Worm (Caenorhabditis elegans): ENCODE results near the gene T26C5.3.

Gene T26C5.3

DNA sequence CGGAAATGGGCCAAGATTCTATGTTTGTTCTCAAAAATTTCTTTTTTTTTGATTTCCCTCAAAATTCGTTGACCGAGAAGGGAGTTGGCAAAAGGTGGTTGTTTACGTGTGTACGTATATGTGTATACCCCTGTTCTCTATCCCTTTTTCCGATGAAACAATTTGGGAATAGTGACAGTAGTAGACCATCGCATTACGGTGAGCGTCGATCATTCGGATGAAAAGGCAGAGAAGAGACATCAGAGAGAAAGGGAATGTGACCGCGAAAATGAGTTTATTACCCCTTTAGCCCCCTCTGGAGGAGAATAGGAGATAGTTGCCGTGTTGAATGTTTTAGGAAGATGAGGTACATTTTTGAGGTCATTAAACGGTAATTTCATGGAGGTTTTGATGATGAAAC, 23.6 kb downstream of the T26C5.3 start:
- TF ChIP-seq tbx-7 (tag; optimal IDR thresholded peaks at IDR 0.05) = no peak
- TF ChIP-seq T23F11.4 (GFP tag; optimal IDR thresholded peaks at IDR 0.05) = no peak
- peak; percentile 5 for TF ChIP-seq nfya-1 (tag; optimal IDR thresholded peaks at IDR 0.05)
- TF ChIP-seq pqm-1 (tag; optimal IDR thresholded peaks at IDR 0.05) = no peak
- peak; percentile 19 for TF ChIP-seq unc-55 (GFP tag; optimal IDR thresholded peaks at IDR 0.05)
- TF ChIP-seq fkh-6 (tag; optimal IDR thresholded peaks at IDR 0.05) = no peak
- TF ChIP-seq ama-1 (optimal IDR thresholded peaks at IDR 0.05) = peak; percentile 65
- TF ChIP-seq ceh-19 (GFP tag; optimal IDR thresholded peaks at IDR 0.05) = no peak
- TF ChIP-seq mec-3 (tag; optimal IDR thresholded peaks at IDR 0.05; ENCODE audit: borderline replicate concordance) = no peak
- TF ChIP-seq tbx-2 (tag; optimal IDR thresholded peaks at IDR 0.05) = no peak

DNA sequence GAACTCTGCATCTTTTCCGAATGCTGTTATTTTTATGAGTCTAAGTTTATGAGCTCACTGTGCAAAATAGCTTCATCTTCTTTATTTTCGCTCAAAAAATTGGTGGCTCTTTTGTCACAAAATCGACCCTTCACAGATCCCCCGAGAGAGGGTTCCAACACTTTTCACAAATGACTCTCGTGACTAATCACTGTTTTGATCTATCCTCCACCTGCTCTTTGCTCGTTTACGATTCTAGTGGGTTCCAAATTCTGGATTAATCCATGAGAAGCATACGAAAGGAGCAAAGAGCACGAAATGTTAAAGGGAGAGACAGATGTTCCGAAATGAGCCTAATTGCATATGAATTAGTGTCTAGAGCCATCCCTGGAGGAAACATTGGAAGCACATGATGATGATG, 25.0 kb downstream of the T26C5.3 start:
- TF ChIP-seq madf-2 (tag; optimal IDR thresholded peaks at IDR 0.05) (no peak), unc-42 (tag; optimal IDR thresholded peaks at IDR 0.05) (peak; percentile 5), unc-3 (GFP tag; conservative IDR thresholded peaks at IDR 0.05) (no peak), unc-3 (tag; optimal IDR thresholded peaks at IDR 0.05) (peak; percentile 16)

DNA sequence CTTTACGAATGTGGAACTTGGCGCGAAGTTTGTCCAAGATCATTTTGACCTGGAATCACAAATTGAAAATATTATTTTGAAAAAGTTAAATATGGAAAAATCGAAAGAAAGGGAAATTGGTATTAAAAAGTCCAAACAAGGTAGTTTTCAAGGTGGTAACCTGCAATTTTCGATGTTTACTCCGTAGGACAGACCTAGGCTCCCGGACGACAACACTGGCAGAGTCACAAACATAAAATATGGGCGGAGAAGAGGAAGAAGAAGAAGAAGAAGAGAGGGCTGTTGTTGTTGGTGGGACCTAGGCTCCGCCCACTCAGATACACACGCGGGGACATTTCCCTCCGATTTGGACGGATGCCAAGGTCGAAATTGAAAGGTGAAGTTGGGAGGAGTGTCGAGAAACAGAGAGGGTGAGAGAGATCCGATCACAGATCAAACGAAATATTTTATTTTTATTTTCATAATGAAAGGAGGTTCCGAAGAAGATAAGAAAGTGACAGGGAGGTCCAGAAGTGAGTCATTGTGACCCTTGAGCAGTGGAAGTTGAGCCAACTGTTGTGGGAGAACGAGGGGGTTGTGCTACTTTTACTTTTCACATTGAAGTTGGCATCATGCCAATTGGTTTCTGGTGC, 25.7 kb downstream of the T26C5.3 start, which contains the start of gene aqp-2:
TSS of gene aqp-2 (minus strand) at position 51 of the 632 bp plus-strand sequence.
- no peak for TF ChIP-seq tbx-2 (tag; optimal IDR thresholded peaks at IDR 0.05)
- TF ChIP-seq fkh-10 (GFP tag; optimal IDR thresholded peaks at IDR 0.05) = no peak
- TF ChIP-seq ceh-18 (tag; optimal IDR thresholded peaks at IDR 0.05) = peak; percentile 54
- TF ChIP-seq ceh-48 (tag; optimal IDR thresholded peaks at IDR 0.05) = no peak
- no peak for TF ChIP-seq pha-2 (tag; optimal IDR thresholded peaks at IDR 0.05)
- no peak for TF ChIP-seq ceh-45 (GFP tag; IDR thresholded peaks at IDR 0.05)
- TF ChIP-seq T23F11.4 (GFP tag; optimal IDR thresholded peaks at IDR 0.05) = no peak
- no peak for TF ChIP-seq zip-5 (tag; optimal IDR thresholded peaks at IDR 0.05)
- no peak for TF ChIP-seq K02D7.2 (tag; optimal IDR thresholded peaks at IDR 0.05)
- peak; percentile 21 for TF ChIP-seq syd-9 (tag; optimal IDR thresholded peaks at IDR 0.05)
- no peak for TF ChIP-seq ceh-22 (tag; optimal IDR thresholded peaks at IDR 0.05)
- TF ChIP-seq rnt-1 (tag; optimal IDR thresholded peaks at IDR 0.05) = peak; percentile 53
- TF ChIP-seq ets-4 (tag; optimal IDR thresholded peaks at IDR 0.05) = no peak
- TF ChIP-seq ceh-31 (tag; optimal IDR thresholded peaks at IDR 0.05) = no peak
- TF ChIP-seq Y22D7AL.16 (tag; optimal IDR thresholded peaks at IDR 0.05) = no peak
- TF ChIP-seq ceh-30 (tag; optimal IDR thresholded peaks at IDR 0.05) = no peak
- no peak for TF ChIP-seq dmd-4 (tag; optimal IDR thresholded peaks at IDR 0.05; ENCODE audit: borderline replicate concordance)
- TF ChIP-seq ama-1 (optimal IDR thresholded peaks at IDR 0.05) = peak; percentile 67
- peak; percentile 77 for TF ChIP-seq unc-55 (GFP tag; optimal IDR thresholded peaks at IDR 0.05)
- TF ChIP-seq nhr-11 (tag; optimal IDR thresholded peaks at IDR 0.05) = no peak
- TF ChIP-seq hlh-13 (GFP tag; optimal IDR thresholded peaks at IDR 0.05) = no peak
- TF ChIP-seq fax-1 (tag; optimal IDR thresholded peaks at IDR 0.05) = no peak
- TF ChIP-seq elt-2 (tag; optimal IDR thresholded peaks at IDR 0.05) = no peak
- no peak for TF ChIP-seq unc-3 (GFP tag; conservative IDR thresholded peaks at IDR 0.05)
- no peak for TF ChIP-seq unc-3 (tag; optimal IDR thresholded peaks at IDR 0.05)
- TF ChIP-seq sox-4 (tag; optimal IDR thresholded peaks at IDR 0.05) = no peak
- peak; percentile 42 for TF ChIP-seq sdc-2 (tag; optimal IDR thresholded peaks at IDR 0.05)

DNA sequence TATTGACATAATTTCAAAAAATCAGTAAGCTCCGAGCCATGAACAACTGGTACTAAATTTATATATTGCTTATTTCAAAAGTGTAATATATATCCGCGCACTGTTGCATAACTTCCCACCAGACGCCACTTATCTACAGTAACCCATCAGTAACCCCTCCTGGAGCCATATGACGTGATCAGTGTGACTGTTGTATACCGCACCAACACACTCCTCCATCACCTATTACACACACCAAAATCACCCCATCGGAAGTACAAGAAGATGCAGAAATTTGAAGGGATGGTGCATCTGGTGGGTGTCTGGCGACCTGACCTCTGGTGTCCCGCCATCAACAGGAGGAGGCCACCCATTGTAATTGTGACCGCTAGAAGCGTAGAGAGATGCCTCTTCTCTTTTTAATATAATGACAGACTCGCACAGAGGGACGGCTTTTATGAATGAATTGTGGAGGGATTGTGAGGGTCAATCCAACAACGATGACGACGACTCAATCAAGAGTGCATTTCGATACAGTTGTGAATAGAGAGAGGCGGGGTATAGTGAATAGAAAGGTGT, 26.5 kb downstream of the T26C5.3 start:
- TF ChIP-seq pha-2 (tag; optimal IDR thresholded peaks at IDR 0.05) (no peak), sox-2 (GFP tag; IDR thresholded peaks at IDR 0.05) (peak; percentile 49), nhr-11 (tag; optimal IDR thresholded peaks at IDR 0.05) (no peak), ceh-6 (GFP tag; optimal IDR thresholded peaks at IDR 0.05) (no peak), ceh-31 (tag; optimal IDR thresholded peaks at IDR 0.05) (peak; percentile 40), mec-3 (tag; optimal IDR thresholded peaks at IDR 0.05; ENCODE audit: borderline replicate concordance) (no peak), unc-55 (GFP tag; optimal IDR thresholded peaks at IDR 0.05) (peak; percentile 46), pat-9 (tag; optimal IDR thresholded peaks at IDR 0.05) (no peak), ceh-9 (tag; optimal IDR thresholded peaks at IDR 0.05) (no peak), fkh-6 (tag; optimal IDR thresholded peaks at IDR 0.05) (no peak), tbx-2 (tag; optimal IDR thresholded peaks at IDR 0.05) (peak; percentile 18), ceh-2 (tag; optimal IDR thresholded peaks at IDR 0.05) (peak; percentile 12), ref-2 (tag; optimal IDR thresholded peaks at IDR 0.05) (peak; percentile 75), nfya-1 (tag; optimal IDR thresholded peaks at IDR 0.05) (peak; percentile 25), lim-6 (tag; optimal IDR thresholded peaks at IDR 0.05) (no peak), hlh-8 (tag; optimal IDR thresholded peaks at IDR 0.05) (peak; percentile 11), madf-2 (tag; optimal IDR thresholded peaks at IDR 0.05) (no peak), nhr-232 (tag; optimal IDR thresholded peaks at IDR 0.05) (no peak), unc-86 (tag; optimal IDR thresholded peaks at IDR 0.05) (no peak)

Data from whole organism, late embryonic.